Worm (Caenorhabditis elegans) whole organism, L4 larva: ENCODE results near the gene fbxa-133.

ENCODE experiments used
- madf-9 ChIP-seq: fragments of 200-800 bp; sonication (Bioruptor generic); conservative IDR thresholded peaks from 2 replicates; pipeline ENCODE4 v1.3.6; 2022; ENCODE audit warnings: missing genetic modification reagents, missing genetic modification characterization, missing compliant biosample characterization
- nhr-10 ChIP-seq: fragments of 150-350 bp; optimal IDR thresholded peaks from 2 replicates; lab custom pipeline; 2014; ENCODE audit warnings: missing biosample characterization, missing genetic modification characterization
- nhr-77 ChIP-seq: fragments of 150-350 bp; optimal IDR thresholded peaks from 2 replicates; lab custom pipeline; 2014; ENCODE audit warnings: missing biosample characterization, missing genetic modification characterization
- skn-1 ChIP-seq: fragments of 150-350 bp; optimal IDR thresholded peaks from 2 replicates; lab custom pipeline; 2014; ENCODE audit warnings: missing biosample characterization, missing genetic modification characterization
- unc-130 ChIP-seq: sonication (generic microtip); optimal IDR thresholded peaks from 2 replicates; lab custom pipeline; 2016; ENCODE audit warnings: missing genetic modification reagents, missing genetic modification characterization, missing compliant biosample characterization

- TF ChIP-seq nhr-77 (tag; lab: Kevin White, UChicago) (no peak), unc-130 (GFP tag; lab: Kevin White, UChicago) (no peak), skn-1 (no peak), madf-9 (GFP tag; lab: Robert Waterston, UW) (no peak), nhr-10 (tag; lab: Kevin White, UChicago) (no peak)
Observed at ce11 chrV:17607797-17608196, 23.2 kb downstream of the fbxa-133 start, which contains the start of gene srz-91.
